Fruit fly (Drosophila melanogaster): ENCODE data around the gene puf.

The puf gene

DNA sequence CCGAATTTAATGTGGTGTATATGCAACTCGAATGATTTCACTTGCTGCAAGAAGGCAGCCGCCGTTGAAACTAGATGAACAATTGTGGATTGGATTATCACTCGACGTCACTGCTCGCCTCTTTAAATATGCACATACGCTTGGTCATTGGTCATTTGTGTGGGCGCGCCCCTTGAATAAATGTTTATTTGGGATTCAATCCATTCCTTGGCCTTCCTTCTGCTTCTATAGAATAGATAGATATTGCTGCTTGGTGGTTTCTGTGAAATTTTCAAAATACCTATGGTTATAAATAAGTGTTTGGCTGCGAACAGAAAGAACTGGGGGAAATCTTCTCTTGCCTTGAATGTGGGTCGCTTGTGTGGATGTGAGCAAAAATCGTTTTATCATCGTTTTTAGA lies 45.7 kb downstream of the puf start:
- TF ChIP-seq fkh (GFP tag; optimal IDR thresholded peaks at IDR 0.05) = peak; percentile 49
- TF ChIP-seq CG11294 (GFP tag; IDR thresholded peaks at IDR 0.05) = no peak
- TF ChIP-seq vri (GFP tag; optimal IDR thresholded peaks at IDR 0.05) = no peak

DNA sequence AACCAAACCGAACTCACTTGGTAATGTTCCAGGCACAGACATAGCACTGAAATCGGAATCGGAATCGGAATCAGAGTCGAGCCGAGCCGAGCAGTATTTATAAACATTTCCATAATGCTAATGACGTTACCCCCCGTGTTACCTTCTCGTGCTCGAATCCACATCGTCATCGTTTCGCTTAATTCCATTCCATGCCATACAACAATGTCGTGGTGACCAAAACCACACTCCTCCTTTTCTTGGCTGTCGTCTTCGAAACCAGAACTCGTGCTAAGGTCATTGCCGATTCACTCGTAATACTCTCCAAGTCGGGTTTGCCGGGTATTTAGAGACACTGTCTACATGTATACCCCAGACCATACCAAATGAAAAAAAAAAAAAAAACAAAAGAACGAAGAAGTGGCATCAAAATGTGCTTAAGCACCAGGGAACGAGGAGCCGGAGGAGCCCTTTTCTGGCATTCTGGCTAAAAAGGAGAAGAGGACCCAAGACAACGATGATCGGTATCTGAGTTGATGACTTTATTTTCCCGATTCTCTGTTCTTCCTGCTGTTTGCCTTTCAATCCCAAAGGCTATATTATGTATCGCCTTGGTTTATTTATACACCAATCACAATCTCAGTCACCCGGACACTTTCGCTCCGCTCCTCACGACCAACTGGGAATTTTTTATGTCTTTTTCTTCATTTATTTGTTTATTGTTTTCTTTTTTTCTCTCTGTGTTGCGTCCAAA lies 46.3 kb downstream of the puf start:
- peak; percentile 81 for TF ChIP-seq Eip78C (GFP tag)
- no peak for TF ChIP-seq Smox (GFP tag; optimal IDR thresholded peaks at IDR 0.05)
- peak; percentile 27 for TF ChIP-seq CG3919 (GFP tag; optimal IDR thresholded peaks at IDR 0.05)
- no peak for TF ChIP-seq CG34406 (GFP tag; optimal IDR thresholded peaks at IDR 0.05)
- TF ChIP-seq CG8119 (GFP tag; IDR thresholded peaks at IDR 0.05) = no peak
- no peak for TF ChIP-seq Lpt (GFP tag; optimal IDR thresholded peaks at IDR 0.05)
- peak in 1 of 2 experiments; percentile 8 for TF ChIP-seq salr (GFP tag; optimal IDR thresholded peaks at IDR 0.05)
- TF ChIP-seq Sox102F (GFP tag; optimal IDR thresholded peaks at IDR 0.05) = peak; percentile 78
- peak; percentile 15 for TF ChIP-seq Met (GFP tag; optimal IDR thresholded peaks at IDR 0.05)
- no peak for TF ChIP-seq Ets21C (GFP tag; optimal IDR thresholded peaks at IDR 0.05)
- no peak for TF ChIP-seq fkh (GFP tag; optimal IDR thresholded peaks at IDR 0.05)
- TF ChIP-seq pdm3 (GFP tag; optimal IDR thresholded peaks at IDR 0.05) = peak; percentile 30
- TF ChIP-seq CG8632 (GFP tag; optimal IDR thresholded peaks at IDR 0.05) = peak; percentile 39
- TF ChIP-seq Sox14 (GFP tag; optimal IDR thresholded peaks at IDR 0.05) = peak; percentile 60
- TF ChIP-seq OdsH (GFP tag; optimal IDR thresholded peaks at IDR 0.05) = peak; percentile 28
- peak; percentile 24 for TF ChIP-seq achi (GFP tag; optimal IDR thresholded peaks at IDR 0.05)
- no peak for TF ChIP-seq fd59A (GFP tag; optimal IDR thresholded peaks at IDR 0.05)
- peak; percentile 53 for TF ChIP-seq spab (GFP tag; optimal IDR thresholded peaks at IDR 0.05)
- peak; percentile 4 for TF ChIP-seq CG6792 (GFP tag; optimal IDR thresholded peaks at IDR 0.05)
- no peak for TF ChIP-seq fd85E (GFP tag; optimal IDR thresholded peaks at IDR 0.05)
- no peak for TF ChIP-seq Hr4 (GFP tag; optimal IDR thresholded peaks at IDR 0.05)
- TF ChIP-seq esn (GFP tag; optimal IDR thresholded peaks at IDR 0.05) = peak; percentile 28
- no peak for TF ChIP-seq CG11294 (GFP tag; IDR thresholded peaks at IDR 0.05)
- no peak for TF ChIP-seq CG6276 (GFP tag; optimal IDR thresholded peaks at IDR 0.05)
- no peak for TF ChIP-seq dac (GFP tag; optimal IDR thresholded peaks at IDR 0.05)
- TF ChIP-seq CG8319 (GFP tag; optimal IDR thresholded peaks at IDR 0.05) = no peak
- no peak for TF ChIP-seq acj6 (GFP tag; optimal IDR thresholded peaks at IDR 0.05)
- no peak for TF ChIP-seq Gug (GFP tag; IDR thresholded peaks at IDR 0.05)
- peak; percentile 20 for TF ChIP-seq Hr39 (GFP tag; optimal IDR thresholded peaks at IDR 0.05)
- peak; percentile 31; the same call in 1 of the 3 replicates for TF ChIP-seq eg (GFP tag; IDR thresholded peaks at IDR 0.05)
- peak; percentile 25 for TF ChIP-seq topi (GFP tag; optimal IDR thresholded peaks at IDR 0.05)
- TF ChIP-seq Ets96B (tag; optimal IDR thresholded peaks at IDR 0.05) = peak; percentile 47
- no peak for TF ChIP-seq net (GFP tag; optimal IDR thresholded peaks at IDR 0.05)
- peak; percentile 41 for TF ChIP-seq CG6808 (GFP tag; optimal IDR thresholded peaks at IDR 0.05)
- no peak for TF ChIP-seq CG16779 (tag; optimal IDR thresholded peaks at IDR 0.05)
- peak; percentile 50 for TF ChIP-seq Eip75B (GFP tag; optimal IDR thresholded peaks at IDR 0.05)
- TF ChIP-seq Blimp-1 (GFP tag; optimal IDR thresholded peaks at IDR 0.05) = peak; percentile 87
- peak; percentile 99 for TF ChIP-seq dsx (GFP tag; optimal IDR thresholded peaks at IDR 0.05; ENCODE audit: poor library complexity, severe bottlenecking)
- TF ChIP-seq CG10631 (GFP tag; optimal IDR thresholded peaks at IDR 0.05) = peak; percentile 10
- TF ChIP-seq Sox15 (GFP tag; optimal IDR thresholded peaks at IDR 0.05) = no peak
- no peak for TF ChIP-seq CG32006 (GFP tag; optimal IDR thresholded peaks at IDR 0.05)
- TF ChIP-seq Eip93F (GFP tag; optimal IDR thresholded peaks at IDR 0.05) = no peak
- no peak for TF ChIP-seq CG4318 (GFP tag; optimal IDR thresholded peaks at IDR 0.05)
- no peak for TF ChIP-seq cyc (GFP tag; optimal IDR thresholded peaks at IDR 0.05)
- no peak for TF ChIP-seq CG11762 (GFP tag; optimal IDR thresholded peaks at IDR 0.05; ENCODE audit: insufficient read depth)
- peak; percentile 83 for TF ChIP-seq svp (GFP tag)
- TF ChIP-seq CG1621 (tag; optimal IDR thresholded peaks at IDR 0.05) = peak; percentile 11
- TF ChIP-seq CG10669 (GFP tag; optimal IDR thresholded peaks at IDR 0.05) = no peak

All from whole organism, prepupa.